Fruit fly (Drosophila melanogaster): ENCODE data around the gene Hecw.

dm6 chrX:9655989-9656713 is 47.4 kb downstream of the Hecw start:
- TF ChIP-seq CG7045 (GFP tag; optimal IDR thresholded peaks at IDR 0.05) (no peak), CG14711 (tag; optimal IDR thresholded peaks at IDR 0.05) (no peak), tj (GFP tag; optimal IDR thresholded peaks at IDR 0.05) (no peak), toe (GFP tag; optimal IDR thresholded peaks at IDR 0.05) (no peak), CG5204 (GFP tag; optimal IDR thresholded peaks at IDR 0.05) (no peak), CG7101 (tag; optimal IDR thresholded peaks at IDR 0.05) (no peak), pad (GFP tag; optimal IDR thresholded peaks at IDR 0.05) (no peak), Hr96 (GFP tag; optimal IDR thresholded peaks at IDR 0.05) (no peak), kay (GFP tag; ENCODE audit: borderline replicate concordance) (no peak), Clk (GFP tag; optimal IDR thresholded peaks at IDR 0.05) (no peak)
